Fruit fly (Drosophila melanogaster) whole organism, embryonic: Measurements from ENCODE around the gene CG2278.

Source experiments
- Abd-B ChIP-seq: fragments of 200-800 bp; sonication (Bioruptor generic); optimal IDR thresholded peaks from 2 replicates; lab custom pipeline; 2018; ENCODE audit warnings: missing biosample characterization, mild to moderate bottlenecking, missing genetic modification characterization, moderate library complexity
- Ada2b ChIP-seq: fragments of 200-800 bp; sonication (Bioruptor generic); IDR thresholded peaks from 2 replicates; pipeline ENCODE4 v1.3.6; 2022; ENCODE audit warnings: missing biosample characterization, missing genetic modification characterization
- Awh ChIP-seq: fragments of 200-800 bp; sonication (Bioruptor generic); IDR thresholded peaks from 2 replicates; pipeline ENCODE4, ENCODE4 v1.3.6; 2022; ENCODE audit warnings: missing biosample characterization, missing genetic modification characterization
- CG11456 ChIP-seq: fragments of 200-800 bp; sonication (Bioruptor generic); IDR thresholded peaks from 3 replicates; pipeline ENCODE4 v1.3.6; 2022; ENCODE audit warnings: missing biosample characterization, missing genetic modification characterization
- CG12155 ChIP-seq: fragments of 200-800 bp; sonication (Bioruptor generic); optimal IDR thresholded peaks from 3 replicates; lab custom pipeline; 2016; ENCODE audit warnings: missing biosample characterization, missing genetic modification characterization
- CG1233 ChIP-seq: fragments of 200-800 bp; sonication (Bioruptor generic); optimal IDR thresholded peaks from 4 replicates; lab custom pipeline; 2018; ENCODE audit warnings: missing biosample characterization, mild to moderate bottlenecking, missing genetic modification characterization
- CG14965 ChIP-seq: fragments of 200-800 bp; sonication (Bioruptor generic); optimal IDR thresholded peaks from 2 replicates; lab custom pipeline; 2016; ENCODE audit warnings: missing biosample characterization, missing genetic modification characterization, borderline replicate concordance
- CG17328 ChIP-seq: fragments of 200-800 bp; sonication (Bioruptor generic); IDR thresholded peaks from 2 replicates; pipeline ENCODE4 v1.3.6; 2022; ENCODE audit warnings: missing biosample characterization, missing genetic modification characterization
- CG17385 ChIP-seq: fragments of 200-800 bp; sonication (Bioruptor generic); optimal IDR thresholded peaks from 3 replicates; lab custom pipeline; 2018; ENCODE audit warnings: missing biosample characterization, mild to moderate bottlenecking, missing genetic modification characterization
- CG17829 ChIP-seq: fragments of 200-800 bp; optimal IDR thresholded peaks from 2 replicates; lab custom pipeline; 2019; ENCODE audit warnings: missing biosample characterization, mild to moderate bottlenecking, missing genetic modification characterization, moderate library complexity
- CG17912 ChIP-seq: fragments of 200-800 bp; sonication (Bioruptor generic); optimal IDR thresholded peaks from 2 replicates; lab custom pipeline; 2018; ENCODE audit warnings: missing biosample characterization, mild to moderate bottlenecking, missing genetic modification characterization
- CG18262 ChIP-seq: fragments of 200-800 bp; optimal IDR thresholded peaks from 3 replicates; lab custom pipeline; 2019; ENCODE audit warnings: missing biosample characterization, mild to moderate bottlenecking, missing genetic modification characterization, moderate library complexity
- CG18599 ChIP-seq: fragments of 200-800 bp; sonication (Bioruptor generic); optimal IDR thresholded peaks from 3 replicates; lab custom pipeline; 2017; ENCODE audit warnings: missing biosample characterization, missing genetic modification characterization, mild to moderate bottlenecking, moderate library complexity, missing genetic modification reagents
- CG3726 ChIP-seq: fragments of 200-800 bp; sonication (Bioruptor generic); IDR thresholded peaks from 3 replicates; pipeline ENCODE4, ENCODE4 v1.3.6; 2022; ENCODE audit warnings: missing biosample characterization, missing genetic modification characterization
- CG4820 ChIP-seq: fragments of 200-800 bp; sonication (Bioruptor generic); optimal IDR thresholded peaks from 3 replicates; lab custom pipeline; 2016; ENCODE audit warnings: missing biosample characterization, missing genetic modification characterization
- CG7928 ChIP-seq: fragments of 200-800 bp; sonication (Bioruptor generic); optimal IDR thresholded peaks from 2 replicates; lab custom pipeline; 2017; ENCODE audit warnings: missing biosample characterization, mild to moderate bottlenecking, missing genetic modification characterization
- CG8290 ChIP-seq, 3 experiments: fragments of 200-800 bp; sonication (Bioruptor generic); optimal IDR thresholded peaks; 2 replicates each; lab custom pipeline; 2016 to 2019; ENCODE audit warnings: missing biosample characterization in 3 of 3, missing genetic modification characterization in 3 of 3, mild to moderate bottlenecking in 2 of 3, moderate library complexity in 1 of 3
- CG8765 ChIP-seq: fragments of 200-800 bp; sonication (Bioruptor generic); IDR thresholded peaks from 2 replicates; pipeline ENCODE4 v1.3.6; 2022; ENCODE audit warnings: missing biosample characterization, missing genetic modification characterization
- CG8944 ChIP-seq: fragments of 200-800 bp; sonication (Bioruptor generic); optimal IDR thresholded peaks from 3 replicates; lab custom pipeline; 2016; ENCODE audit warnings: missing biosample characterization, missing genetic modification characterization
- CG9437 ChIP-seq: fragments of 200-800 bp; sonication (Bioruptor generic); optimal IDR thresholded peaks from 2 replicates; lab custom pipeline; 2018; ENCODE audit warnings: missing biosample characterization, mild to moderate bottlenecking, missing genetic modification characterization
- CoRest ChIP-seq: fragments of 200-800 bp; sonication (Bioruptor generic); optimal IDR thresholded peaks from 3 replicates; lab custom pipeline; 2018; ENCODE audit warnings: missing biosample characterization, mild to moderate bottlenecking, missing genetic modification characterization, moderate library complexity
- Deaf1 ChIP-seq: fragments of 200-800 bp; optimal IDR thresholded peaks from 3 replicates; lab custom pipeline; 2019; ENCODE audit warnings: missing biosample characterization, mild to moderate bottlenecking, missing genetic modification characterization, moderate library complexity
- Hand ChIP-seq: fragments of 200-800 bp; sonication (Bioruptor generic); optimal IDR thresholded peaks from 2 replicates; lab custom pipeline; 2017; ENCODE audit warnings: mild to moderate bottlenecking, missing biosample characterization, missing genetic modification reagents, missing genetic modification characterization
- HmgD ChIP-seq: fragments of 200-800 bp; sonication (Bioruptor generic); optimal IDR thresholded peaks from 3 replicates; lab custom pipeline; 2016; ENCODE audit warnings: missing biosample characterization, missing genetic modification characterization
- Myb ChIP-seq: fragments of 200-800 bp; sonication (Bioruptor generic); optimal IDR thresholded peaks from 2 replicates; lab custom pipeline; 2016; ENCODE audit warnings: missing biosample characterization, missing genetic modification characterization
- NC2α ChIP-seq: fragments of 200-800 bp; sonication (Bioruptor generic); optimal IDR thresholded peaks from 2 replicates; lab custom pipeline; 2016; ENCODE audit warnings: missing biosample characterization, missing genetic modification characterization
- NK7.1 ChIP-seq: fragments of 200-800 bp; sonication (Bioruptor generic); optimal IDR thresholded peaks from 3 replicates; lab custom pipeline; 2016; ENCODE audit warnings: missing biosample characterization, missing genetic modification characterization
- Ravus ChIP-seq: fragments of 200-800 bp; sonication (Bioruptor generic); IDR thresholded peaks from 2 replicates; pipeline ENCODE4 v1.3.6; 2022; ENCODE audit warnings: missing biosample characterization, missing genetic modification characterization
- Rfx ChIP-seq: fragments of 200-800 bp; sonication (Bioruptor generic); IDR thresholded peaks from 2 replicates; pipeline ENCODE4 v1.3.6; 2022; ENCODE audit warnings: missing biosample characterization, missing genetic modification characterization
- Xbp1 ChIP-seq: fragments of 200-800 bp; sonication (Bioruptor generic); optimal IDR thresholded peaks from 3 replicates; lab custom pipeline; 2016; ENCODE audit warnings: missing biosample characterization, mild to moderate bottlenecking, missing genetic modification characterization
- bbx ChIP-seq: fragments of 200-800 bp; sonication (Bioruptor generic); IDR thresholded peaks from 2 replicates; pipeline ENCODE4 v1.3.6; 2022; ENCODE audit warnings: missing biosample characterization, missing genetic modification characterization; ENCODE audit not compliant: partially characterized antibody
- br ChIP-seq: fragments of >200 bp; optimal IDR thresholded peaks from 2 replicates; lab custom pipeline; 2017
- fd102C ChIP-seq: fragments of 200-800 bp; sonication (Bioruptor generic); optimal IDR thresholded peaks from 2 replicates; lab custom pipeline; 2018; ENCODE audit warnings: missing biosample characterization, mild to moderate bottlenecking, missing genetic modification characterization, moderate library complexity
- fu2 ChIP-seq: fragments of 200-800 bp; sonication (Bioruptor generic); optimal IDR thresholded peaks from 2 replicates; lab custom pipeline; 2016; ENCODE audit warnings: missing biosample characterization, missing genetic modification characterization
- gcm2 ChIP-seq: fragments of 200-800 bp; sonication (Bioruptor generic); optimal IDR thresholded peaks from 2 replicates; lab custom pipeline; 2016; ENCODE audit warnings: missing biosample characterization, missing genetic modification characterization
- gro ChIP-seq: fragments of 200-800 bp; sonication (Bioruptor generic); optimal IDR thresholded peaks from 2 replicates; lab custom pipeline; 2016; ENCODE audit warnings: missing biosample characterization, missing genetic modification characterization
- h ChIP-seq: fragments of >200 bp; optimal IDR thresholded peaks from 2 replicates; lab custom pipeline; 2017
- ham ChIP-seq: fragments of 200-800 bp; sonication (Bioruptor generic); IDR thresholded peaks from 2 replicates; pipeline ENCODE4 v1.3.6; 2022; ENCODE audit warnings: missing biosample characterization, missing genetic modification characterization
- hbn ChIP-seq: fragments of 200-800 bp; sonication (Bioruptor generic); IDR thresholded peaks from 2 replicates; pipeline ENCODE4 v1.3.6; 2022; ENCODE audit warnings: missing biosample characterization, missing genetic modification characterization; ENCODE audit not compliant: partially characterized antibody
- her ChIP-seq: fragments of 200-800 bp; sonication (Bioruptor generic); optimal IDR thresholded peaks from 2 replicates; lab custom pipeline; 2016; ENCODE audit warnings: missing biosample characterization, missing genetic modification characterization
- kah ChIP-seq: fragments of 200-800 bp; sonication (Bioruptor generic); optimal IDR thresholded peaks from 2 replicates; lab custom pipeline; 2018; ENCODE audit warnings: missing biosample characterization, mild to moderate bottlenecking, missing genetic modification characterization
- org-1 ChIP-seq: fragments of 200-800 bp; sonication (Bioruptor generic); optimal IDR thresholded peaks from 2 replicates; lab custom pipeline; 2017; ENCODE audit warnings: missing biosample characterization, missing genetic modification characterization
- peb ChIP-seq: fragments of 200-800 bp; sonication (Bioruptor generic); IDR thresholded peaks from 2 replicates; pipeline ENCODE4 v1.3.6; 2022; ENCODE audit warnings: missing biosample characterization, missing genetic modification characterization
- pum ChIP-seq: fragments of 200-800 bp; sonication (Bioruptor generic); optimal IDR thresholded peaks from 2 replicates; lab custom pipeline; 2016; ENCODE audit warnings: missing biosample characterization, missing genetic modification characterization
- row ChIP-seq: fragments of 200-800 bp; sonication (Bioruptor generic); IDR thresholded peaks from 3 replicates; pipeline ENCODE4 v1.3.6; 2022; ENCODE audit warnings: missing biosample characterization, missing genetic modification characterization
- sens ChIP-seq: fragments of 200-800 bp; sonication (Bioruptor generic); peaks from one replicate; lab custom pipeline; 2016; ENCODE audit warnings: missing biosample characterization, missing genetic modification characterization
- sens-2 ChIP-seq: fragments of 200-800 bp; sonication (Bioruptor generic); IDR thresholded peaks from 2 replicates; pipeline ENCODE4 v1.3.6; 2022; ENCODE audit warnings: missing biosample characterization, missing genetic modification characterization
- shn ChIP-seq: fragments of 200-800 bp; sonication (Bioruptor generic); optimal IDR thresholded peaks from 3 replicates; lab custom pipeline; 2016; ENCODE audit warnings: missing biosample characterization, missing genetic modification characterization
- slou ChIP-seq: fragments of 200-800 bp; sonication (Bioruptor generic); optimal IDR thresholded peaks from 3 replicates; lab custom pipeline; 2016; ENCODE audit warnings: missing biosample characterization, missing genetic modification characterization
- sna ChIP-seq: fragments of 200-800 bp; sonication (Bioruptor generic); IDR thresholded peaks from 2 replicates; pipeline ENCODE4 v1.3.6; 2022; ENCODE audit warnings: missing biosample characterization, missing genetic modification characterization; ENCODE audit not compliant: partially characterized antibody
- tna ChIP-seq: fragments of 200-800 bp; sonication (Bioruptor generic); IDR thresholded peaks from 2 replicates; pipeline ENCODE4 v1.3.6; 2022; ENCODE audit warnings: missing biosample characterization, missing genetic modification characterization; ENCODE audit not compliant: partially characterized antibody
- twi ChIP-seq: fragments of 200-800 bp; optimal IDR thresholded peaks from 2 replicates; lab custom pipeline; 2019; ENCODE audit warnings: missing biosample characterization, mild to moderate bottlenecking, missing genetic modification characterization, moderate library complexity

Gene CG2278

DNA sequence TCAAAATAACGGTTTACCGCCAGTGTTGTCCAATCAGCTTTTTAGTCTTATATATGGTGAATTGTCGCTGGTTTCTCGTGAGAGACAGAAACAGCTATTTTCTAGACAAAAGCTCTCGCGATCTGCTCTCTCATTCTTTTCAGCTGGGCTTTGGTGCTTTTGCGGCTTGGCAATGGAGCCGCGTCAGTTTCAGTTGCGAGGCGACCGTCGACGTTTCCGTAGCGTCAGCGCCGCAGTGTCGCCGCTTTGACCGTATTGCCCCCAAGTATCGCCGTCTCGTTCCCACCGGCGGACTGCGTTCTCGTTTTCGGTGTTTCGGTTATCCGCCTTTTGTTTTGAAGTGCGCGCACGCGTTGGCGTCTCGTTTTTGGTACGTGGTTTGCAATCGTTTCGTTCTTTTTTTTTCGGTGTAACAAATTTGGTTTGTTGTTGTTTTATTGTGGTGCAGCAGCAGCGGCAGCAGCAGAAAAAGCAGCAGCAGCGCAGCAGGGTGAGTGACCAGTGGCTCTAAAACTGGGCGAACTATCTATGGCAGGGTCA is 23.0 kb upstream of the CG2278 start (continued):
- TF ChIP-seq Hand (no peak), CG9437 (GFP tag; lab: Kevin White, UChicago) (no peak), CG18262 (tag; lab: Kevin White, UChicago) (no peak), Ada2b (no peak), slou (no peak), br (lab: Kevin White, UChicago) (no peak), Deaf1 (tag; lab: Kevin White, UChicago) (peak; percentile 54), HmgD (GFP tag; lab: Kevin White, UChicago) (peak; percentile 4), CG8944 (GFP tag; lab: Kevin White, UChicago) (peak; percentile 4), CG17385 (no peak), CG14965 (GFP tag; lab: Kevin White, UChicago) (no peak), tna (GFP tag; lab: Robert Waterston, UW) (no peak), NK7.1 (GFP tag; lab: Kevin White, UChicago) (no peak), gcm2 (GFP tag; lab: Kevin White, UChicago) (no peak), CG7928 (GFP tag; lab: Kevin White, UChicago) (no peak), bbx (peak; percentile 39; the same call in 1 of the 2 replicates), sens-2 (no peak), peb (GFP tag; lab: Robert Waterston, UW) (no peak), Myb (peak; percentile 41), CG4820 (GFP tag; lab: Kevin White, UChicago) (no peak), fd102C (no peak), row (peak; percentile 73), CG8765 (0 out of 2 replicates have a peak, but pooled peaks have one; percentile 7), CG8290 (GFP tag; optimal IDR thresholded peaks at IDR 0.05; lab: Kevin White, UChicago) (no peak), CG8290 (tag; optimal IDR thresholded peaks at IDR 0.05; lab: Kevin White, UChicago) (peak in 1 of 2 experiments; percentile 44), ham (GFP tag; lab: Robert Waterston, UW) (no peak), twi (tag; lab: Kevin White, UChicago) (no peak), org-1 (GFP tag; lab: Kevin White, UChicago) (no peak), CG17829 (tag; lab: Kevin White, UChicago) (no peak), sens (GFP tag; lab: Kevin White, UChicago) (peak; percentile 71), NC2α (GFP tag; lab: Kevin White, UChicago) (no peak), Rfx (GFP tag; lab: Robert Waterston, UW) (peak; percentile 46), pum (GFP tag; lab: Kevin White, UChicago) (no peak), fu2 (GFP tag; lab: Kevin White, UChicago) (no peak), h (lab: Kevin White, UChicago) (no peak), Ravus (GFP tag; lab: Robert Waterston, UW) (no peak), CG1233 (GFP tag; lab: Kevin White, UChicago) (no peak), kah (GFP tag; lab: Kevin White, UChicago) (no peak), shn (no peak), CG11456 (GFP tag; lab: Robert Waterston, UW) (peak; percentile 70; the same call in 2 of the 3 replicates), sna (GFP tag; lab: Robert Waterston, UW) (no peak), CG17328 (peak; percentile 34; the same call in 1 of the 2 replicates), CG18599 (GFP tag; lab: Kevin White, UChicago) (peak; percentile 43), CG12155 (GFP tag; lab: Kevin White, UChicago) (no peak), gro (GFP tag; lab: Kevin White, UChicago) (peak; percentile 30), Xbp1 (GFP tag; lab: Kevin White, UChicago) (peak; percentile 4), CG17912 (GFP tag; lab: Kevin White, UChicago) (no peak), her (GFP tag; lab: Kevin White, UChicago) (no peak), CoRest (tag; lab: Kevin White, UChicago) (peak; percentile 7), CG3726 (GFP tag; lab: Robert Waterston, UW) (no peak), Abd-B (GFP tag; lab: Kevin White, UChicago) (no peak), hbn (GFP tag; lab: Robert Waterston, UW) (no peak), Awh (GFP tag; lab: Robert Waterston, UW) (no peak; the same call in 1 of the 2 replicates)
